Worm (Caenorhabditis elegans) whole organism, L4 larva: ENCODE results near the gene sym-1.

ENCODE experiments used
- F37D6.2 ChIP-seq: sonication (generic microtip); optimal IDR thresholded peaks from 2 replicates; lab custom pipeline; 2016; ENCODE audit warnings: mild to moderate bottlenecking, missing genetic modification characterization, missing compliant biosample characterization
- T20F7.1 ChIP-seq: fragments of 200-800 bp; sonication (Bioruptor generic); optimal IDR thresholded peaks from 2 replicates; lab custom pipeline; 2018; ENCODE audit warnings: mild to moderate bottlenecking, missing genetic modification characterization, missing compliant biosample characterization
- T26A8.4 ChIP-seq: fragments of 200-800 bp; sonication (Bioruptor generic); IDR thresholded peaks from 2 replicates; pipeline ENCODE4 v1.3.6; 2022; ENCODE audit warnings: missing genetic modification characterization, missing compliant biosample characterization
- arid-1 ChIP-seq: fragments of 200-800 bp; sonication (Bioruptor generic); conservative IDR thresholded peaks from 2 replicates; pipeline ENCODE4 v1.3.6; 2022; ENCODE audit warnings: missing genetic modification reagents, missing genetic modification characterization, missing compliant biosample characterization
- ceh-20 ChIP-seq: fragments of 200-800 bp; sonication (Bioruptor generic); IDR thresholded peaks from 2 replicates; pipeline ENCODE4 v1.3.6; 2022; ENCODE audit warnings: missing genetic modification reagents, missing genetic modification characterization, missing compliant biosample characterization
- ceh-32 ChIP-seq: sonication (generic microtip); optimal IDR thresholded peaks from 2 replicates; lab custom pipeline; 2016; ENCODE audit warnings: mild to moderate bottlenecking, missing genetic modification characterization, missing compliant biosample characterization; ENCODE audit not compliant: poor library complexity
- ceh-62 ChIP-seq: sonication (generic microtip); optimal IDR thresholded peaks from 2 replicates; lab custom pipeline; 2017; ENCODE audit warnings: missing biosample characterization, missing genetic modification characterization
- ces-1 ChIP-seq: fragments of 150-350 bp; sonication (generic microtip); optimal IDR thresholded peaks from 4 replicates; lab custom pipeline; 2014; ENCODE audit warnings: missing biosample characterization, missing genetic modification reagents, missing genetic modification characterization
- cey-2 ChIP-seq: sonication (generic microtip); optimal IDR thresholded peaks from 3 replicates; lab custom pipeline; 2017; ENCODE audit warnings: missing genetic modification characterization, mild to moderate bottlenecking, missing compliant biosample characterization, antibody characterized with exemption, borderline replicate concordance; ENCODE audit not compliant: insufficient read depth
- daf-12 ChIP-seq: fragments of 150-350 bp; optimal IDR thresholded peaks from 2 replicates; lab custom pipeline; 2014; ENCODE audit warnings: missing biosample characterization, missing genetic modification reagents, missing genetic modification characterization
- daf-19 ChIP-seq: fragments of 200-800 bp; sonication (Bioruptor generic); conservative IDR thresholded peaks from 2 replicates; pipeline ENCODE4 v1.3.6; 2022; ENCODE audit warnings: missing genetic modification characterization, missing compliant biosample characterization
- dmd-9 ChIP-seq: fragments of 200-800 bp; sonication (Bioruptor generic); IDR thresholded peaks from 2 replicates; pipeline ENCODE4 v1.3.6; 2022; ENCODE audit warnings: missing genetic modification reagents, missing genetic modification characterization, missing compliant biosample characterization
- dpl-1 ChIP-seq: fragments of 150-350 bp; optimal IDR thresholded peaks from 2 replicates; lab custom pipeline; 2014; ENCODE audit warnings: missing biosample characterization, missing genetic modification reagents, missing genetic modification characterization
- duxl-1 ChIP-seq: sonication (generic microtip); optimal IDR thresholded peaks from 2 replicates; lab custom pipeline; 2016; ENCODE audit warnings: mild to moderate bottlenecking, missing genetic modification characterization, moderate library complexity, missing compliant biosample characterization; ENCODE audit not compliant: poor library complexity
- dve-1 ChIP-seq: sonication (generic microtip); optimal IDR thresholded peaks from 2 replicates; lab custom pipeline; 2017; ENCODE audit warnings: antibody characterized with exemption, mild to moderate bottlenecking, missing genetic modification characterization, missing compliant biosample characterization; ENCODE audit not compliant: insufficient read depth
- egl-43 ChIP-seq: fragments of 200-800 bp; sonication (Bioruptor generic); IDR thresholded peaks from 2 replicates; pipeline ENCODE4 v1.3.6; 2022; ENCODE audit warnings: missing genetic modification reagents, missing genetic modification characterization, missing compliant biosample characterization
- fos-1 ChIP-seq: fragments of 150-350 bp; optimal IDR thresholded peaks from 2 replicates; lab custom pipeline; 2014; ENCODE audit warnings: missing biosample characterization, missing genetic modification characterization
- gei-8 ChIP-seq: fragments of 200-800 bp; sonication (Bioruptor generic); optimal IDR thresholded peaks from 2 replicates; lab custom pipeline; 2018; ENCODE audit warnings: mild to moderate bottlenecking, missing genetic modification characterization, missing compliant biosample characterization
- hlh-11 ChIP-seq: fragments of 200-800 bp; sonication (Bioruptor generic); optimal IDR thresholded peaks from 2 replicates; lab custom pipeline; 2018; ENCODE audit warnings: mild to moderate bottlenecking, missing genetic modification characterization, missing compliant biosample characterization
- hmg-1.1 ChIP-seq: fragments of 200-800 bp; sonication (Bioruptor generic); IDR thresholded peaks from 2 replicates; pipeline ENCODE4 v1.3.6; 2022; ENCODE audit warnings: missing genetic modification reagents, missing genetic modification characterization, missing compliant biosample characterization
- lin-15B ChIP-seq: fragments of 150-350 bp; sonication (generic microtip); optimal IDR thresholded peaks from 3 replicates; lab custom pipeline; 2014; ENCODE audit warnings: missing biosample characterization, missing genetic modification characterization
- lin-29 ChIP-seq: fragments of 200-800 bp; sonication (Bioruptor generic); IDR thresholded peaks from 2 replicates; pipeline ENCODE4 v1.3.6; 2022; ENCODE audit warnings: missing genetic modification reagents, missing genetic modification characterization, missing compliant biosample characterization
- lin-39 ChIP-seq: fragments of 150-350 bp; optimal IDR thresholded peaks from 2 replicates; lab custom pipeline; 2014; ENCODE audit warnings: missing biosample characterization, missing genetic modification reagents, missing genetic modification characterization
- madf-5 ChIP-seq, 2 experiments: fragments of 200-800 bp; sonication (Bioruptor generic); IDR thresholded peaks; 2 replicates each; pipeline ENCODE4 v1.3.6; 2022; ENCODE audit warnings: missing compliant biosample characterization in 2 of 2, missing genetic modification characterization in 2 of 2
- mdl-1 ChIP-seq, 2 experiments: fragments of 150-350 bp in 1 of 2; sonication (generic microtip) in 1 of 2; optimal IDR thresholded peaks; 2 replicates each; lab custom pipeline; 2014 to 2017; ENCODE audit warnings: missing biosample characterization in 2 of 2, missing genetic modification characterization in 2 of 2
- mep-1 ChIP-seq: fragments of 150-350 bp; sonication (generic microtip); optimal IDR thresholded peaks from 3 replicates; lab custom pipeline; 2014; ENCODE audit warnings: missing biosample characterization, missing genetic modification characterization
- mxl-2 ChIP-seq: fragments of 200-800 bp; sonication (Bioruptor generic); conservative IDR thresholded peaks from 2 replicates; pipeline ENCODE4 v1.3.6; 2022; ENCODE audit warnings: missing genetic modification reagents, missing genetic modification characterization, missing compliant biosample characterization
- nhr-102 ChIP-seq: sonication (generic microtip); optimal IDR thresholded peaks from 2 replicates; lab custom pipeline; 2016; ENCODE audit warnings: mild to moderate bottlenecking, missing genetic modification characterization, moderate library complexity, missing compliant biosample characterization
- nhr-48 ChIP-seq: sonication (generic microtip); optimal IDR thresholded peaks from 2 replicates; lab custom pipeline; 2016; ENCODE audit warnings: mild to moderate bottlenecking, missing genetic modification characterization, missing compliant biosample characterization
- pha-4 ChIP-seq, 2 experiments: fragments of 150-350 bp in 1 of 2; fragments of 200-800 bp in 1 of 2; sonication (Bioruptor generic) in 1 of 2; IDR thresholded peaks in 1 of 2; optimal IDR thresholded peaks in 1 of 2; 2 replicates each; pipeline versions ENCODE4 v1.3.6 to Lab custom; 2014 to 2022; ENCODE audit warnings: missing genetic modification characterization in 2 of 2, missing genetic modification reagents in 2 of 2, missing biosample characterization in 1 of 2, missing compliant biosample characterization in 1 of 2
- rbr-2 ChIP-seq: sonication (generic microtip); optimal IDR thresholded peaks from 2 replicates; lab custom pipeline; 2016; ENCODE audit warnings: missing genotype, missing genetic modification characterization, missing compliant biosample characterization
- set-16 ChIP-seq: fragments of 200-800 bp; sonication (Bioruptor generic); IDR thresholded peaks from 2 replicates; pipeline ENCODE4 v1.3.6; 2022; ENCODE audit warnings: missing genetic modification reagents, missing genetic modification characterization, missing compliant biosample characterization
- spr-1 ChIP-seq: sonication (generic microtip); optimal IDR thresholded peaks from 2 replicates; lab custom pipeline; 2016; ENCODE audit warnings: mild to moderate bottlenecking, missing genetic modification characterization, missing compliant biosample characterization
- tag-97 ChIP-seq: fragments of 200-800 bp; sonication (Bioruptor generic); IDR thresholded peaks from 2 replicates; pipeline ENCODE4 v1.3.6; 2022; ENCODE audit warnings: missing genetic modification characterization, missing compliant biosample characterization
- unc-130 ChIP-seq: sonication (generic microtip); optimal IDR thresholded peaks from 2 replicates; lab custom pipeline; 2016; ENCODE audit warnings: missing genetic modification reagents, missing genetic modification characterization, missing compliant biosample characterization
- unc-39 ChIP-seq: sonication (generic microtip); optimal IDR thresholded peaks from 2 replicates; lab custom pipeline; 2017; ENCODE audit warnings: missing biosample characterization, missing genetic modification characterization
- unc-62 ChIP-seq, 3 experiments: fragments of 150-350 bp in 1 of 3; sonication (generic microtip); optimal IDR thresholded peaks in 2 of 3; peaks in 1 of 3; 1 replicate in 1 of 3; 2 replicates in 2 of 3; lab custom pipeline; 2014 to 2017; ENCODE audit warnings: missing biosample characterization in 3 of 3, missing genetic modification characterization in 3 of 3, missing genetic modification reagents in 3 of 3, missing genotype in 1 of 3
- zip-2 ChIP-seq: fragments of 150-350 bp; optimal IDR thresholded peaks from 2 replicates; lab custom pipeline; 2014; ENCODE audit warnings: missing biosample characterization, missing genetic modification characterization

The sym-1 gene

ce11 chrX:14539468-14539867, 42.0 kb upstream of the sym-1 start (continued):
- TF ChIP-seq arid-1 (GFP tag; lab: Robert Waterston, UW) (no peak), ceh-32 (tag; lab: Kevin White, UChicago) (no peak), ces-1 (no peak), zip-2 (tag; lab: Kevin White, UChicago) (no peak), T20F7.1 (no peak), gei-8 (no peak)

- TF ChIP-seq dmd-9 (GFP tag; lab: Robert Waterston, UW) (no peak), mdl-1 (tag; optimal IDR thresholded peaks at IDR 0.05; lab: Kevin White, UChicago) (no peak), ceh-20 (GFP tag; lab: Robert Waterston, UW) (no peak), daf-19 (no peak), lin-39 (no peak), cey-2 (tag; lab: Kevin White, UChicago) (no peak), mep-1 (tag; lab: Kevin White, UChicago) (no peak), tag-97 (GFP tag; lab: Robert Waterston, UW) (no peak), egl-43 (no peak), nhr-102 (tag; lab: Kevin White, UChicago) (no peak), nhr-48 (no peak), ceh-32 (tag; lab: Kevin White, UChicago) (no peak), lin-15B (tag; lab: Kevin White, UChicago) (no peak), rbr-2 (tag; lab: Kevin White, UChicago) (no peak), dve-1 (tag; lab: Kevin White, UChicago) (no peak), madf-5 (GFP tag; IDR thresholded peaks at IDR 0.05; lab: Robert Waterston, UW) (no peak), dpl-1 (GFP tag; lab: Kevin White, UChicago) (no peak)
- TF ChIP-seq, all 104 proteins: peak for 0
These were observed 39.4 kb upstream of the sym-1 start, which contains the start of gene fbxa-81 for ce11 chrX:14541992-14542391. Gene fbxa-81, minus strand, starts transcription at chrX:14542092.

ce11 chrX:14543224-14543623, 38.2 kb upstream of the sym-1 start, which contains the start of gene T24C2.3:
Gene T24C2.3, plus strand, starts transcription at chrX:14543524.
- TF ChIP-seq mxl-2 (no peak), hmg-1.1 (no peak), F37D6.2 (no peak), unc-62 (GFP tag; optimal IDR thresholded peaks at IDR 0.05 in 1 of 2; lab: Kevin White, UChicago) (no peak), unc-62 (tag; optimal IDR thresholded peaks at IDR 0.05; lab: Kevin White, UChicago) (no peak), hlh-11 (tag; lab: Kevin White, UChicago) (no peak)

ce11 chrX:14545543-14545942, 35.9 kb upstream of the sym-1 start, which contains the start of gene enri-2:
Gene enri-2, plus strand, starts transcription at chrX:14545843.
- no peak for TF ChIP-seq duxl-1 (tag; lab: Kevin White, UChicago)
- TF ChIP-seq mep-1 (tag; lab: Kevin White, UChicago): no peak
- TF ChIP-seq fos-1 (tag; lab: Kevin White, UChicago): no peak
- no peak for TF ChIP-seq dmd-9 (GFP tag; lab: Robert Waterston, UW)
- TF ChIP-seq pha-4 (GFP tag; IDR thresholded peaks at IDR 0.05; lab: Robert Waterston, UW): no peak
- no peak for TF ChIP-seq pha-4 (tag; optimal IDR thresholded peaks at IDR 0.05; lab: Kevin White, UChicago)
- TF ChIP-seq spr-1: no peak
- no peak for TF ChIP-seq ces-1
- no peak for TF ChIP-seq ceh-62 (tag; lab: Kevin White, UChicago)
- TF ChIP-seq rbr-2 (tag; lab: Kevin White, UChicago): no peak
- no peak for TF ChIP-seq unc-39 (tag; lab: Kevin White, UChicago)
- no peak for TF ChIP-seq set-16 (GFP tag; lab: Robert Waterston, UW)
- TF ChIP-seq lin-29 (GFP tag; lab: Robert Waterston, UW): no peak
- no peak for TF ChIP-seq unc-130
- no peak for TF ChIP-seq unc-62 (GFP tag; optimal IDR thresholded peaks at IDR 0.05 in 1 of 2; lab: Kevin White, UChicago)
- no peak for TF ChIP-seq unc-62 (tag; optimal IDR thresholded peaks at IDR 0.05; lab: Kevin White, UChicago)
- TF ChIP-seq T26A8.4 (GFP tag; lab: Robert Waterston, UW): no peak
- TF ChIP-seq daf-12 (tag; lab: Kevin White, UChicago): no peak
